Worm (Caenorhabditis elegans): ENCODE results near the gene fubl-2.

ce11 chrIII:7084908-7085307, 2.6 kb downstream of the fubl-2 start, which contains the start of gene tofu-7:
- no peak for TF ChIP-seq ama-1 (optimal IDR thresholded peaks at IDR 0.05)
- no peak for TF ChIP-seq pros-1 (tag; optimal IDR thresholded peaks at IDR 0.05)
- TF ChIP-seq fkh-10 (GFP tag; optimal IDR thresholded peaks at IDR 0.05) = no peak
- no peak for TF ChIP-seq unc-3 (GFP tag; conservative IDR thresholded peaks at IDR 0.05)
- no peak for TF ChIP-seq unc-3 (tag; optimal IDR thresholded peaks at IDR 0.05)
- TF ChIP-seq lim-6 (tag; optimal IDR thresholded peaks at IDR 0.05) = no peak
- no peak for TF ChIP-seq pha-4 (tag; optimal IDR thresholded peaks at IDR 0.05)
- TF ChIP-seq ahr-1 (tag; optimal IDR thresholded peaks at IDR 0.05) = no peak
